Fruit fly (Drosophila melanogaster) whole organism, wandering third instar larva: Measurements from ENCODE around the gene Enoph.

Experiments
- Abd-B ChIP-seq: fragments of >200 bp; optimal IDR thresholded peaks from 2 replicates; lab custom pipeline; 2017; ENCODE audit warnings: missing biosample characterization, missing genetic modification characterization
- CG32264 ChIP-seq: fragments of 200-800 bp; sonication (Bioruptor generic); optimal IDR thresholded peaks from 2 replicates; lab custom pipeline; 2016; ENCODE audit warnings: missing biosample characterization, missing genetic modification characterization
- CG9705 ChIP-seq: fragments of 200-800 bp; sonication (Bioruptor generic); optimal IDR thresholded peaks from 2 replicates; lab custom pipeline; 2018; ENCODE audit warnings: missing biosample characterization, mild to moderate bottlenecking, missing genetic modification characterization
- CrebA ChIP-seq: fragments of 200-800 bp; sonication (Bioruptor generic); optimal IDR thresholded peaks from 2 replicates; lab custom pipeline; 2016; ENCODE audit warnings: missing biosample characterization, mild to moderate bottlenecking, missing genetic modification characterization, borderline replicate concordance
- Dfd ChIP-seq: fragments of >200 bp; optimal IDR thresholded peaks from 2 replicates; lab custom pipeline; 2017; ENCODE audit warnings: missing biosample characterization, missing genetic modification characterization
- Dif ChIP-seq: fragments of 200-275, 200-300 bp; sonication (Bioruptor generic); optimal IDR thresholded peaks from 2 replicates; lab custom pipeline; 2018; ENCODE audit warnings: missing biosample characterization, missing genetic modification characterization; ENCODE audit not compliant: partially characterized antibody
- GATAd ChIP-seq: sonication (Bioruptor generic); optimal IDR thresholded peaks from 2 replicates; lab custom pipeline; 2016; ENCODE audit warnings: missing biosample characterization, missing genetic modification characterization
- Hnf4 ChIP-seq: fragments of 200-800 bp; sonication (Bioruptor generic); optimal IDR thresholded peaks from 2 replicates; lab custom pipeline; 2016; ENCODE audit warnings: missing biosample characterization, mild to moderate bottlenecking, missing genetic modification characterization
- Hr78 ChIP-seq: fragments of >200 bp; optimal IDR thresholded peaks from 2 replicates; lab custom pipeline; 2017; ENCODE audit warnings: missing biosample characterization, missing genetic modification characterization
- Hr83 ChIP-seq: fragments of 200-300 bp; sonication (Bioruptor generic); optimal IDR thresholded peaks from 2 replicates; lab custom pipeline; 2016; ENCODE audit warnings: missing biosample characterization, mild to moderate bottlenecking, missing genetic modification characterization, moderate library complexity; ENCODE audit not compliant: poor library complexity, severe bottlenecking
- Mio ChIP-seq: sonication (Bioruptor generic); optimal IDR thresholded peaks from 2 replicates; lab custom pipeline; 2016; ENCODE audit warnings: missing biosample characterization, missing genetic modification characterization
- N ChIP-seq: fragments of >200 bp; optimal IDR thresholded peaks from 2 replicates; lab custom pipeline; 2018; ENCODE audit warnings: missing biosample characterization, missing external identifiers, missing genetic modification characterization
- OdsH ChIP-seq: fragments of 200-800 bp; sonication (Bioruptor generic); optimal IDR thresholded peaks from 2 replicates; lab custom pipeline; 2016; ENCODE audit warnings: missing biosample characterization, mild to moderate bottlenecking, missing genetic modification characterization
- Rel ChIP-seq, 2 experiments: fragments of 200-800 bp; sonication (Bioruptor generic) in 1 of 2; optimal IDR thresholded peaks; 2 replicates in 1 of 2; 3 replicates in 1 of 2; lab custom pipeline; 2016 to 2019; ENCODE audit warnings: mild to moderate bottlenecking in 2 of 2, missing biosample characterization in 2 of 2, missing genetic modification characterization in 2 of 2, moderate library complexity in 1 of 2
- Sp1 ChIP-seq: fragments of 200-800 bp; sonication (Bioruptor generic); optimal IDR thresholded peaks from 3 replicates; lab custom pipeline; 2019; ENCODE audit warnings: missing biosample characterization, mild to moderate bottlenecking, missing genetic modification characterization, moderate library complexity
- Vsx2 ChIP-seq: fragments of 200-300, 225-300 bp; sonication (Bioruptor generic); optimal IDR thresholded peaks from 2 replicates; lab custom pipeline; 2018; ENCODE audit warnings: missing biosample characterization, missing genetic modification characterization; ENCODE audit not compliant: partially characterized antibody
- br ChIP-seq: fragments of 200-800 bp; sonication (Bioruptor generic); optimal IDR thresholded peaks from 2 replicates; lab custom pipeline; 2016; ENCODE audit warnings: missing biosample characterization, missing genetic modification characterization
- brk ChIP-seq: fragments of 200-800 bp; sonication (Bioruptor generic); optimal IDR thresholded peaks from 2 replicates; lab custom pipeline; 2016; ENCODE audit warnings: missing biosample characterization, mild to moderate bottlenecking, missing genetic modification characterization
- dl ChIP-seq, 2 experiments: fragments of 175-275, 200-275 bp in 1 of 2; fragments of 200-275 bp in 1 of 2; sonication (Bioruptor generic); optimal IDR thresholded peaks; lab custom pipeline; 2018; ENCODE audit warnings: mild to moderate bottlenecking in 2 of 2, missing biosample characterization in 2 of 2, missing genetic modification characterization in 2 of 2, moderate library complexity in 2 of 2; ENCODE audit not compliant: partially characterized antibody in 2 of 2, insufficient read depth in 1 of 2
- dmrt93B ChIP-seq: fragments of 200-800 bp; sonication (Bioruptor generic); optimal IDR thresholded peaks from 2 replicates; lab custom pipeline; 2018; ENCODE audit warnings: missing biosample characterization, mild to moderate bottlenecking, missing genetic modification characterization
- foxo ChIP-seq, 2 experiments: fragments of 200-800 bp; sonication (Bioruptor generic); optimal IDR thresholded peaks; 2 replicates in 1 of 2; 3 replicates in 1 of 2; lab custom pipeline; 2016 to 2017; ENCODE audit warnings: missing biosample characterization in 2 of 2, missing genetic modification characterization in 2 of 2
- fru ChIP-seq: fragments of 200-800 bp; sonication (Bioruptor generic); optimal IDR thresholded peaks from 3 replicates; lab custom pipeline; 2016; ENCODE audit warnings: missing biosample characterization, mild to moderate bottlenecking, missing genetic modification characterization
- h ChIP-seq: fragments of 200-800 bp; sonication (Bioruptor generic); optimal IDR thresholded peaks from 3 replicates; lab custom pipeline; 2016; ENCODE audit warnings: missing biosample characterization, mild to moderate bottlenecking, missing genetic modification characterization
- jim ChIP-seq: fragments of 175-275, 200-325 bp; sonication (Bioruptor generic); optimal IDR thresholded peaks from 2 replicates; lab custom pipeline; 2016; ENCODE audit warnings: missing biosample characterization, mild to moderate bottlenecking, missing genetic modification characterization
- lola ChIP-seq: fragments of >200 bp; optimal IDR thresholded peaks from 2 replicates; lab custom pipeline; 2017; ENCODE audit warnings: missing biosample characterization, missing genetic modification characterization
- pan ChIP-seq: fragments of >200 bp; optimal IDR thresholded peaks from 2 replicates; lab custom pipeline; 2017
- psq ChIP-seq: fragments of 200-800 bp; sonication (Bioruptor generic); optimal IDR thresholded peaks from 3 replicates; lab custom pipeline; 2017; ENCODE audit warnings: missing biosample characterization, mild to moderate bottlenecking, missing genetic modification characterization, moderate library complexity
- rgr ChIP-seq: fragments of 200-800 bp; sonication (Bioruptor generic); optimal IDR thresholded peaks from 3 replicates; lab custom pipeline; 2016; ENCODE audit warnings: missing biosample characterization, mild to moderate bottlenecking, missing genetic modification characterization
- sage ChIP-seq: fragments of 200-800 bp; sonication (Bioruptor generic); optimal IDR thresholded peaks from 2 replicates; lab custom pipeline; 2016; ENCODE audit warnings: missing biosample characterization, mild to moderate bottlenecking, missing genetic modification characterization
- tai ChIP-seq: sonication (Bioruptor generic); optimal IDR thresholded peaks from 2 replicates; lab custom pipeline; 2016; ENCODE audit warnings: missing biosample characterization, missing genetic modification characterization
- usp ChIP-seq: fragments of >200 bp; optimal IDR thresholded peaks from 2 replicates; lab custom pipeline; 2017; ENCODE audit warnings: missing biosample characterization, missing genetic modification characterization
- woc ChIP-seq: sonication (Bioruptor generic); optimal IDR thresholded peaks from 2 replicates; lab custom pipeline; 2016; ENCODE audit warnings: missing biosample characterization, mild to moderate bottlenecking, missing genetic modification characterization

The Enoph gene

dm6 chr3R:5297315-5297714 lies 40.8 kb upstream of the Enoph start:
- TF ChIP-seq Sp1: no peak
- TF ChIP-seq dl (GFP tag; optimal IDR thresholded peaks at IDR 0.05; lab: Kevin White, UChicago; ENCODE audit: insufficient read depth in 1 of 2, partially characterized antibody in 2 of 2): no peak
- TF ChIP-seq Hnf4 (GFP tag; lab: Kevin White, UChicago): peak; percentile 29
- no peak for TF ChIP-seq Rel (GFP tag; optimal IDR thresholded peaks at IDR 0.05; lab: Kevin White, UChicago)
- TF ChIP-seq Rel (tag; optimal IDR thresholded peaks at IDR 0.05; lab: Kevin White, UChicago): peak; percentile 40
- peak; percentile 56 for TF ChIP-seq fru (GFP tag; lab: Kevin White, UChicago)
- TF ChIP-seq pan (lab: Kevin White, UChicago): no peak
- peak; percentile 10 for TF ChIP-seq h (GFP tag; lab: Kevin White, UChicago)

- TF ChIP-seq br (GFP tag; lab: Kevin White, UChicago) (no peak), foxo (GFP tag; optimal IDR thresholded peaks at IDR 0.05; lab: Kevin White, UChicago) (no peak)
These were observed 38.6 kb upstream of the Enoph start for dm6 chr3R:5295090-5295489.

- TF ChIP-seq CG9705 (GFP tag; lab: Kevin White, UChicago): no peak
These were observed 34.3 kb upstream of the Enoph start for dm6 chr3R:5290738-5291137.

dm6 chr3R:5287965-5288364 lies 31.5 kb upstream of the Enoph start:
- no peak for TF ChIP-seq Vsx2 (GFP tag; lab: Kevin White, UChicago)
- TF ChIP-seq rgr (GFP tag; lab: Kevin White, UChicago): no peak
- TF ChIP-seq GATAd (GFP tag; lab: Kevin White, UChicago): no peak
- no peak for TF ChIP-seq sage (GFP tag; lab: Kevin White, UChicago)
- TF ChIP-seq brk (GFP tag; lab: Kevin White, UChicago): no peak
- no peak for TF ChIP-seq jim (GFP tag; lab: Kevin White, UChicago)
- no peak for TF ChIP-seq h (GFP tag; lab: Kevin White, UChicago)

- TF ChIP-seq tai (GFP tag; lab: Kevin White, UChicago): no peak
- peak; percentile 15 for TF ChIP-seq rgr (GFP tag; lab: Kevin White, UChicago)
These were observed 30.6 kb upstream of the Enoph start for dm6 chr3R:5286918-5287636.

- TF ChIP-seq fru (GFP tag; lab: Kevin White, UChicago): no peak
- no peak for TF ChIP-seq CG9705 (GFP tag; lab: Kevin White, UChicago)
- no peak for TF ChIP-seq CrebA
These were observed 29.5 kb upstream of the Enoph start for dm6 chr3R:5285937-5286336.

dm6 chr3R:5283360-5283963 lies 27.0 kb upstream of the Enoph start:
- TF ChIP-seq lola (no peak), Abd-B (no peak), dmrt93B (GFP tag; lab: Kevin White, UChicago) (peak; percentile 80), usp (GFP tag; lab: Kevin White, UChicago) (no peak), fru (GFP tag; lab: Kevin White, UChicago) (peak; percentile 93), pan (lab: Kevin White, UChicago) (no peak), woc (GFP tag; lab: Kevin White, UChicago) (peak; percentile 87), tai (GFP tag; lab: Kevin White, UChicago) (peak; percentile 58), h (GFP tag; lab: Kevin White, UChicago) (peak; percentile 89), sage (GFP tag; lab: Kevin White, UChicago) (no peak), foxo (GFP tag; optimal IDR thresholded peaks at IDR 0.05; lab: Kevin White, UChicago) (peak in 1 of 2 experiments; percentile 90), CG9705 (GFP tag; lab: Kevin White, UChicago) (peak; percentile 57), GATAd (GFP tag; lab: Kevin White, UChicago) (no peak), Rel (GFP tag; optimal IDR thresholded peaks at IDR 0.05; lab: Kevin White, UChicago) (no peak), Rel (tag; optimal IDR thresholded peaks at IDR 0.05; lab: Kevin White, UChicago) (peak; percentile 26), CG32264 (GFP tag; lab: Kevin White, UChicago) (peak; percentile 19), Mio (GFP tag; lab: Kevin White, UChicago) (peak; percentile 27), Dfd (GFP tag; lab: Kevin White, UChicago) (no peak), br (GFP tag; lab: Kevin White, UChicago) (peak; percentile 85), psq (GFP tag; lab: Kevin White, UChicago) (peak; percentile 86), CrebA (no peak), rgr (GFP tag; lab: Kevin White, UChicago) (peak; percentile 85), Hr83 (GFP tag; lab: Kevin White, UChicago) (no peak), N (GFP tag; lab: Kevin White, UChicago) (no peak), Vsx2 (GFP tag; lab: Kevin White, UChicago) (no peak), jim (GFP tag; lab: Kevin White, UChicago) (no peak), brk (GFP tag; lab: Kevin White, UChicago) (peak; percentile 9), OdsH (GFP tag; lab: Kevin White, UChicago) (peak; percentile 78), Dif (GFP tag; lab: Kevin White, UChicago) (no peak), Hr78 (GFP tag; lab: Kevin White, UChicago) (no peak)
